Fruit fly (Drosophila melanogaster) whole organism, embryonic: ENCODE measurements around the gene KFase.

Source experiments
- Ada2b ChIP-seq: fragments of 200-800 bp; sonication (Bioruptor generic); IDR thresholded peaks from 2 replicates; pipeline ENCODE4 v1.3.6; 2022; ENCODE audit warnings: missing biosample characterization, missing genetic modification characterization
- Bdp1 ChIP-seq: fragments of 200-800 bp; sonication (Bioruptor generic); optimal IDR thresholded peaks from 3 replicates; lab custom pipeline; 2016; ENCODE audit warnings: missing biosample characterization, missing genetic modification characterization
- CG10267 ChIP-seq: fragments of 200-800 bp; sonication (Bioruptor generic); optimal IDR thresholded peaks from 2 replicates; lab custom pipeline; 2018; ENCODE audit warnings: missing biosample characterization, mild to moderate bottlenecking, missing genetic modification characterization, moderate library complexity
- CG10654 ChIP-seq: fragments of 200-800 bp; sonication (Bioruptor generic); optimal IDR thresholded peaks from 2 replicates; lab custom pipeline; 2016; ENCODE audit warnings: missing biosample characterization, missing genetic modification characterization
- CG11398 ChIP-seq: fragments of 200-800 bp; sonication (Bioruptor generic); optimal IDR thresholded peaks from 2 replicates; lab custom pipeline; 2016; ENCODE audit warnings: missing biosample characterization, missing genetic modification characterization
- CG13287 ChIP-seq: fragments of 200-800 bp; sonication (Bioruptor generic); IDR thresholded peaks from 2 replicates; pipeline ENCODE4 v1.3.6; 2022; ENCODE audit warnings: missing biosample characterization, missing genetic modification characterization; ENCODE audit not compliant: partially characterized antibody
- CG14710 ChIP-seq: fragments of 200-800 bp; sonication (Bioruptor generic); optimal IDR thresholded peaks from 3 replicates; lab custom pipeline; 2019; ENCODE audit warnings: missing biosample characterization, mild to moderate bottlenecking, missing genetic modification characterization, moderate library complexity
- CG14965 ChIP-seq: fragments of 200-800 bp; sonication (Bioruptor generic); optimal IDR thresholded peaks from 2 replicates; lab custom pipeline; 2016; ENCODE audit warnings: missing biosample characterization, missing genetic modification characterization, borderline replicate concordance
- CG15011 ChIP-seq: fragments of 200-800 bp; sonication (Bioruptor generic); optimal IDR thresholded peaks from 3 replicates; lab custom pipeline; 2018; ENCODE audit warnings: missing biosample characterization, mild to moderate bottlenecking, missing genetic modification characterization
- CG1602 ChIP-seq: fragments of 200-800 bp; sonication (Bioruptor generic); optimal IDR thresholded peaks from 3 replicates; lab custom pipeline; 2016; ENCODE audit warnings: missing biosample characterization, missing genetic modification characterization
- CG18262 ChIP-seq: fragments of 200-800 bp; optimal IDR thresholded peaks from 3 replicates; lab custom pipeline; 2019; ENCODE audit warnings: missing biosample characterization, mild to moderate bottlenecking, missing genetic modification characterization, moderate library complexity
- CG18764 ChIP-seq: fragments of 200-800 bp; sonication (Bioruptor generic); optimal IDR thresholded peaks from 3 replicates; lab custom pipeline; 2016; ENCODE audit warnings: missing biosample characterization, missing genetic modification characterization
- CG2712 ChIP-seq: fragments of 200-800 bp; optimal IDR thresholded peaks from 3 replicates; lab custom pipeline; 2019; ENCODE audit warnings: missing biosample characterization, mild to moderate bottlenecking, missing genetic modification characterization, moderate library complexity
- CG33213 ChIP-seq: fragments of 200-800 bp; sonication (Bioruptor generic); optimal IDR thresholded peaks from 3 replicates; lab custom pipeline; 2016; ENCODE audit warnings: missing biosample characterization, missing genetic modification characterization
- CG43689 ChIP-seq: fragments of 200-800 bp; sonication (Bioruptor generic); IDR thresholded peaks from 2 replicates; pipeline ENCODE4 v1.3.6; 2022; ENCODE audit warnings: missing biosample characterization, missing genetic modification characterization
- CG6254 ChIP-seq: fragments of 200-800 bp; sonication (Bioruptor generic); optimal IDR thresholded peaks from 3 replicates; lab custom pipeline; 2017; ENCODE audit warnings: mild to moderate bottlenecking, missing biosample characterization, missing genetic modification reagents, missing genetic modification characterization
- CG6272 ChIP-seq: fragments of 200-800 bp; sonication (Bioruptor generic); IDR thresholded peaks from 2 replicates; pipeline ENCODE4 v1.3.6; 2022; ENCODE audit warnings: missing biosample characterization, missing genetic modification characterization
- CG7987 ChIP-seq: fragments of 200-800 bp; sonication (Bioruptor generic); optimal IDR thresholded peaks from 2 replicates; lab custom pipeline; 2018; ENCODE audit warnings: missing biosample characterization, mild to moderate bottlenecking, missing genetic modification characterization, moderate library complexity
- CG8089 ChIP-seq: fragments of 200-800 bp; sonication (Bioruptor generic); optimal IDR thresholded peaks from 3 replicates; lab custom pipeline; 2016; ENCODE audit warnings: missing biosample characterization, missing genetic modification characterization
- CG8924 ChIP-seq: fragments of 200-800 bp; optimal IDR thresholded peaks from 3 replicates; lab custom pipeline; 2019; ENCODE audit warnings: missing biosample characterization, mild to moderate bottlenecking, missing genetic modification characterization, moderate library complexity
- D19A ChIP-seq: fragments of 200-800 bp; optimal IDR thresholded peaks from 3 replicates; lab custom pipeline; 2019; ENCODE audit warnings: missing biosample characterization, mild to moderate bottlenecking, missing genetic modification characterization, moderate library complexity
- Dll ChIP-seq: fragments of 200-800 bp; sonication (Bioruptor generic); IDR thresholded peaks from 4 replicates; pipeline ENCODE4 v1.3.6; 2022; ENCODE audit warnings: missing biosample characterization, missing genetic modification characterization; ENCODE audit not compliant: partially characterized antibody
- Doc2 ChIP-seq: fragments of 200-800 bp; sonication (Bioruptor generic); IDR thresholded peaks from 2 replicates; pipeline ENCODE4 v1.3.6; 2022; ENCODE audit warnings: missing biosample characterization, missing genetic modification characterization
- HmgD ChIP-seq: fragments of 200-800 bp; sonication (Bioruptor generic); optimal IDR thresholded peaks from 3 replicates; lab custom pipeline; 2016; ENCODE audit warnings: missing biosample characterization, missing genetic modification characterization
- Hmx ChIP-seq: fragments of 200-800 bp; sonication (Bioruptor generic); optimal IDR thresholded peaks from 2 replicates; lab custom pipeline; 2016; ENCODE audit warnings: missing biosample characterization, missing genetic modification characterization
- Hr51 ChIP-seq, 2 experiments: fragments of 200-800 bp; sonication (Bioruptor generic); optimal IDR thresholded peaks; 2 replicates in 1 of 2; 3 replicates in 1 of 2; lab custom pipeline; 2016 to 2018; ENCODE audit warnings: missing biosample characterization in 2 of 2, missing genetic modification characterization in 2 of 2, mild to moderate bottlenecking in 1 of 2, moderate library complexity in 1 of 2
- Med ChIP-seq: fragments of 200-800 bp; sonication (Bioruptor generic); peaks from one replicate; lab custom pipeline; 2016; ENCODE audit warnings: missing biosample characterization, missing genetic modification characterization, mild to moderate bottlenecking, inconsistent platforms, moderate library complexity
- Nf-YC ChIP-seq: fragments of 200-800 bp; optimal IDR thresholded peaks from 3 replicates; lab custom pipeline; 2019; ENCODE audit warnings: missing biosample characterization, mild to moderate bottlenecking, missing genetic modification characterization, moderate library complexity
- NfI ChIP-seq: fragments of 200-800 bp; sonication (Bioruptor generic); optimal IDR thresholded peaks from 3 replicates; lab custom pipeline; 2018; ENCODE audit warnings: missing biosample characterization, mild to moderate bottlenecking, missing genetic modification characterization, moderate library complexity
- Oaz ChIP-seq: fragments of 200-800 bp; sonication (Bioruptor generic); IDR thresholded peaks from 2 replicates; pipeline ENCODE4 v1.3.6; 2022; ENCODE audit warnings: missing biosample characterization, missing genetic modification characterization
- Pdp1 ChIP-seq, 2 experiments: fragments of 200-800 bp; sonication (Bioruptor generic); optimal IDR thresholded peaks; 3 replicates each; lab custom pipeline; 2016; ENCODE audit warnings: missing biosample characterization in 2 of 2, missing genetic modification characterization in 2 of 2, mild to moderate bottlenecking in 1 of 2, moderate library complexity in 1 of 2
- TFAM ChIP-seq: fragments of 200-800 bp; sonication (Bioruptor generic); optimal IDR thresholded peaks from 2 replicates; lab custom pipeline; 2017; ENCODE audit warnings: missing biosample characterization, missing genetic modification characterization, inconsistent platforms
- Trl ChIP-seq, 3 experiments: fragments of >200 bp in 2 of 3; fragments of 200-800 bp in 1 of 3; sonication (Bioruptor generic) in 1 of 3; optimal IDR thresholded peaks; 2 replicates in 1 of 3; 3 replicates in 2 of 3; lab custom pipeline; 2016 to 2017; ENCODE audit warnings: missing biosample characterization in 1 of 3, missing genetic modification characterization in 1 of 3
- YL-1 ChIP-seq: fragments of 200-800 bp; sonication (Bioruptor generic); optimal IDR thresholded peaks from 3 replicates; lab custom pipeline; 2017; ENCODE audit warnings: missing biosample characterization, mild to moderate bottlenecking, missing genetic modification characterization
- bigmax ChIP-seq: fragments of 200-800 bp; sonication (Bioruptor generic); optimal IDR thresholded peaks from 2 replicates; lab custom pipeline; 2018; ENCODE audit warnings: missing biosample characterization, mild to moderate bottlenecking, missing genetic modification characterization
- btn ChIP-seq: fragments of 200-800 bp; sonication (Bioruptor generic); optimal IDR thresholded peaks from 2 replicates; lab custom pipeline; 2016; ENCODE audit warnings: missing biosample characterization, missing genetic modification characterization
- crp ChIP-seq, 2 experiments: fragments of 200-800 bp; sonication (Bioruptor generic); optimal IDR thresholded peaks; 2 replicates in 1 of 2; 3 replicates in 1 of 2; lab custom pipeline; 2017; ENCODE audit warnings: missing biosample characterization in 2 of 2, missing genetic modification characterization in 2 of 2, mild to moderate bottlenecking in 1 of 2, moderate library complexity in 1 of 2
- da ChIP-seq: fragments of 200-800 bp; sonication (Bioruptor generic); optimal IDR thresholded peaks from 2 replicates; lab custom pipeline; 2016; ENCODE audit warnings: missing biosample characterization, missing genetic modification characterization
- gce ChIP-seq: fragments of 200-800 bp; sonication (Bioruptor generic); IDR thresholded peaks from 3 replicates; pipeline ENCODE4 v1.3.6; 2022; ENCODE audit warnings: missing biosample characterization, missing genetic modification characterization
- lab ChIP-seq: fragments of 200-800 bp; sonication (Bioruptor generic); optimal IDR thresholded peaks from 3 replicates; lab custom pipeline; 2017; ENCODE audit warnings: missing biosample characterization, missing genetic modification characterization, mild to moderate bottlenecking, moderate library complexity, missing genetic modification reagents
- lbe ChIP-seq: fragments of 200-800 bp; sonication (Bioruptor generic); optimal IDR thresholded peaks from 2 replicates; lab custom pipeline; 2016; ENCODE audit warnings: missing biosample characterization, mild to moderate bottlenecking, missing genetic modification characterization
- mam ChIP-seq: fragments of 200-800 bp; sonication (Bioruptor generic); optimal IDR thresholded peaks from 3 replicates; lab custom pipeline; 2016; ENCODE audit warnings: missing biosample characterization, missing genetic modification characterization
- oc ChIP-seq: fragments of 200-800 bp; sonication (Bioruptor generic); optimal IDR thresholded peaks from 2 replicates; lab custom pipeline; 2018; ENCODE audit warnings: missing biosample characterization, mild to moderate bottlenecking, missing genetic modification characterization, moderate library complexity
- otp ChIP-seq: fragments of 200-800 bp; sonication (Bioruptor generic); IDR thresholded peaks from 3 replicates; pipeline ENCODE4, ENCODE4 v1.3.6; 2022; ENCODE audit warnings: missing biosample characterization, missing genetic modification characterization
- pan ChIP-seq, 4 experiments: fragments of >200 bp in 3 of 4; fragments of 200-800 bp in 1 of 4; sonication (Bioruptor generic) in 1 of 4; optimal IDR thresholded peaks in 3 of 4; IDR thresholded peaks in 1 of 4; 2 replicates each; pipeline versions ENCODE4 v1.3.6 to Lab custom; 2017 to 2022; ENCODE audit warnings: missing biosample characterization in 2 of 4, missing genetic modification characterization in 2 of 4, mixed read lengths in 1 of 4
- pita ChIP-seq: fragments of 200-800 bp; sonication (Bioruptor generic); optimal IDR thresholded peaks from 2 replicates; lab custom pipeline; 2017; ENCODE audit warnings: missing biosample characterization, mild to moderate bottlenecking, missing genetic modification characterization
- schlank ChIP-seq: fragments of 200-800 bp; sonication (Bioruptor generic); optimal IDR thresholded peaks from 2 replicates; lab custom pipeline; 2018; ENCODE audit warnings: missing biosample characterization, mild to moderate bottlenecking, missing genetic modification characterization
- sens ChIP-seq: fragments of 200-800 bp; sonication (Bioruptor generic); peaks from one replicate; lab custom pipeline; 2016; ENCODE audit warnings: missing biosample characterization, missing genetic modification characterization
- tgo ChIP-seq: fragments of 200-800 bp; sonication (Bioruptor generic); IDR thresholded peaks from 3 replicates; pipeline ENCODE4 v1.3.6; 2022; ENCODE audit warnings: missing biosample characterization, missing genetic modification characterization
- tx ChIP-seq: fragments of 200-800 bp; sonication (Bioruptor generic); optimal IDR thresholded peaks from 2 replicates; lab custom pipeline; 2016; ENCODE audit warnings: missing biosample characterization, missing genetic modification characterization

KFase gene

dm6 chr2L:6508666-6509065, 20.1 kb upstream of the KFase start (continued):
- TF ChIP-seq Nf-YC, result no peak
- no peak for TF ChIP-seq CG10654 (GFP tag; lab: Kevin White, UChicago)
- peak; percentile 36 for TF ChIP-seq CG8924 (tag; lab: Kevin White, UChicago)
- no peak for TF ChIP-seq Oaz (GFP tag; lab: Robert Waterston, UW)
- TF ChIP-seq CG43689, result no peak
- peak; percentile 47 for TF ChIP-seq CG2712 (tag; lab: Kevin White, UChicago)
- TF ChIP-seq CG18764, result no peak
- no peak for TF ChIP-seq CG13287 (GFP tag; lab: Robert Waterston, UW)
- TF ChIP-seq Dll (GFP tag; lab: Robert Waterston, UW), result no peak
- TF ChIP-seq CG14710, result peak; percentile 12
- no peak for TF ChIP-seq lbe
- TF ChIP-seq YL-1, result no peak
- no peak for TF ChIP-seq CG11398
- TF ChIP-seq CG6254, result peak; percentile 28
- TF ChIP-seq Doc2, result no peak
- TF ChIP-seq HmgD (GFP tag; lab: Kevin White, UChicago), result no peak
- no peak for TF ChIP-seq Med (GFP tag; lab: Kevin White, UChicago)
- TF ChIP-seq pan (optimal IDR thresholded peaks at IDR 0.05; lab: Kevin White, UChicago), result no peak
- TF ChIP-seq pan (GFP tag; optimal IDR thresholded peaks at IDR 0.05 in 1 of 2, IDR thresholded peaks at IDR 0.05 in 1 of 2), result peak in 1 of 2 experiments; percentile 37
- peak; percentile 51 for TF ChIP-seq CG18262
- peak; percentile 32 for TF ChIP-seq D19A (tag; lab: Kevin White, UChicago)
- no peak for TF ChIP-seq tgo
- TF ChIP-seq Ada2b (GFP tag; lab: Robert Waterston, UW), result no peak
- peak; percentile 34 for TF ChIP-seq lab (GFP tag; lab: Kevin White, UChicago)
- no peak for TF ChIP-seq CG14965 (GFP tag; lab: Kevin White, UChicago)
- no peak for TF ChIP-seq TFAM (GFP tag; lab: Kevin White, UChicago)
- TF ChIP-seq Bdp1, result no peak
- no peak for TF ChIP-seq Trl (optimal IDR thresholded peaks at IDR 0.05; lab: Kevin White, UChicago)
- no peak for TF ChIP-seq Trl (GFP tag; optimal IDR thresholded peaks at IDR 0.05; lab: Kevin White, UChicago)
- no peak for TF ChIP-seq btn (GFP tag; lab: Kevin White, UChicago)
- TF ChIP-seq mam, result no peak
- TF ChIP-seq CG15011 (GFP tag; lab: Kevin White, UChicago), result no peak
- no peak for TF ChIP-seq CG33213
- TF ChIP-seq Pdp1 (GFP tag; optimal IDR thresholded peaks at IDR 0.05; lab: Kevin White, UChicago), result no peak
- TF ChIP-seq schlank (tag; lab: Kevin White, UChicago), result no peak
- no peak for TF ChIP-seq CG8089 (GFP tag; lab: Kevin White, UChicago)
- TF ChIP-seq Hr51 (GFP tag; optimal IDR thresholded peaks at IDR 0.05; lab: Kevin White, UChicago), result peak in 1 of 2 experiments; percentile 40
- no peak for TF ChIP-seq crp (GFP tag; optimal IDR thresholded peaks at IDR 0.05; lab: Kevin White, UChicago)
- TF ChIP-seq CG6272 (GFP tag; lab: Robert Waterston, UW), result no peak
- no peak for TF ChIP-seq Hmx (GFP tag; lab: Kevin White, UChicago)
- no peak for TF ChIP-seq bigmax
- no peak for TF ChIP-seq tx (GFP tag; lab: Kevin White, UChicago)
- peak; percentile 0 for TF ChIP-seq sens
- no peak for TF ChIP-seq gce (GFP tag; lab: Robert Waterston, UW)
- no peak for TF ChIP-seq CG7987 (GFP tag; lab: Kevin White, UChicago)
- no peak for TF ChIP-seq CG1602 (GFP tag; lab: Kevin White, UChicago)
- no peak for TF ChIP-seq otp (GFP tag; lab: Robert Waterston, UW)
- no peak for TF ChIP-seq da (GFP tag; lab: Kevin White, UChicago)
- no peak for TF ChIP-seq NfI (GFP tag; lab: Kevin White, UChicago)
- no peak for TF ChIP-seq oc (tag; lab: Kevin White, UChicago)
- TF ChIP-seq pita (GFP tag; lab: Kevin White, UChicago), result no peak
- TF ChIP-seq CG10267 (tag; lab: Kevin White, UChicago), result peak; percentile 13
